Worm (Caenorhabditis elegans): ENCODE results near the gene eif-2Bgamma.
"Not testable (repeated sequence)": the region's sequence is repeated elsewhere in the genome, so short reads cannot be mapped to it uniquely, and the experiment has no call there.

The eif-2Bgamma gene

ce11 chrII:6989830-6990287, 22.4 kb upstream of the eif-2Bgamma start, which contains the start of gene C15F1.1:
Gene C15F1.1 (plus strand): TSS chrII:6989880.
- TF ChIP-seq grh-1 (GFP tag; IDR thresholded peaks at IDR 0.05) (no peak), efl-1 (optimal IDR thresholded peaks at IDR 0.05) (no peak), efl-1 (GFP tag; optimal IDR thresholded peaks at IDR 0.05 in 1 of 2) (peak in 1 of 2 experiments; percentile 77)

- no peak for TF ChIP-seq tbx-2 (tag; optimal IDR thresholded peaks at IDR 0.05)
- TF ChIP-seq nhr-90 (tag; optimal IDR thresholded peaks at IDR 0.05; ENCODE audit: poor library complexity), result no peak
- no peak for TF ChIP-seq ceh-90 (tag; optimal IDR thresholded peaks at IDR 0.05)
- TF ChIP-seq blmp-1 (tag; optimal IDR thresholded peaks at IDR 0.05), result peak; percentile 94
- TF ChIP-seq egl-13 (tag; optimal IDR thresholded peaks at IDR 0.05), result no peak
- no peak for TF ChIP-seq dpl-1 (GFP tag; optimal IDR thresholded peaks at IDR 0.05)
- no peak for TF ChIP-seq vab-15 (tag; optimal IDR thresholded peaks at IDR 0.05)
Measured at ce11 chrII:6979646-6980045, 12.2 kb upstream of the eif-2Bgamma start, which contains the start of gene C15F1.2. Gene C15F1.2 (plus strand): TSS chrII:6979953.

ce11 chrII:6978908-6979307, 11.5 kb upstream of the eif-2Bgamma start:
- TF ChIP-seq pag-3 (tag; optimal IDR thresholded peaks at IDR 0.05; ENCODE audit: borderline replicate concordance, insufficient read depth) (no peak), vab-15 (tag; optimal IDR thresholded peaks at IDR 0.05) (no peak), lir-3 (tag; optimal IDR thresholded peaks at IDR 0.05; ENCODE audit: poor library complexity) (no peak), ceh-88 (GFP tag; IDR thresholded peaks at IDR 0.05) (no peak), blmp-1 (tag; optimal IDR thresholded peaks at IDR 0.05) (peak; percentile 84), nhr-47 (tag; optimal IDR thresholded peaks at IDR 0.05) (no peak), nhr-71 (tag; optimal IDR thresholded peaks at IDR 0.05) (no peak), nhr-12 (tag; optimal IDR thresholded peaks at IDR 0.05) (no peak)

- TF ChIP-seq zip-4 (GFP tag; optimal IDR thresholded peaks at IDR 0.05); ama-1 (optimal IDR thresholded peaks at IDR 0.05); C16A3.4 (tag; optimal IDR thresholded peaks at IDR 0.05): not testable (repeated sequence)
Measured at ce11 chrII:6977732-6978131, 10.3 kb upstream of the eif-2Bgamma start, which contains the start of gene C15F1.8. Gene C15F1.8 (minus strand): TSS chrII:6977832.

ce11 chrII:6975725-6976124, 8.3 kb upstream of the eif-2Bgamma start:
- TF ChIP-seq mdl-1 (tag; optimal IDR thresholded peaks at IDR 0.05), result no peak
- no peak for TF ChIP-seq aly-2 (tag; optimal IDR thresholded peaks at IDR 0.05)
- TF ChIP-seq lin-39 (tag; optimal IDR thresholded peaks at IDR 0.05), result no peak
- no peak for TF ChIP-seq sup-37 (GFP tag; optimal IDR thresholded peaks at IDR 0.05)
- TF ChIP-seq nhr-77 (tag; optimal IDR thresholded peaks at IDR 0.05), result no peak
- peak in 2 of 3 experiments; percentile 18 to 50 for TF ChIP-seq dpl-1 (GFP tag; optimal IDR thresholded peaks at IDR 0.05)
- TF ChIP-seq mep-1 (tag; optimal IDR thresholded peaks at IDR 0.05), result peak; percentile 29
- no peak for TF ChIP-seq elt-2 (tag; optimal IDR thresholded peaks at IDR 0.05)
- TF ChIP-seq nhr-20 (tag; optimal IDR thresholded peaks at IDR 0.05), result no peak
- peak; percentile 17 for TF ChIP-seq rnt-1 (tag; optimal IDR thresholded peaks at IDR 0.05)
- peak in 1 of 2 experiments; percentile 11 for TF ChIP-seq lin-35 (GFP tag; optimal IDR thresholded peaks at IDR 0.05)
- TF ChIP-seq efl-1 (optimal IDR thresholded peaks at IDR 0.05), result peak; percentile 41 to 62
- TF ChIP-seq efl-1 (GFP tag; optimal IDR thresholded peaks at IDR 0.05 in 1 of 2), result peak in 1 of 2 experiments; percentile 43
- TF ChIP-seq pag-3 (tag; optimal IDR thresholded peaks at IDR 0.05; ENCODE audit: borderline replicate concordance, insufficient read depth), result no peak
- TF ChIP-seq ama-1 (optimal IDR thresholded peaks at IDR 0.05), result no peak
- no peak for TF ChIP-seq snu-23 (GFP tag; optimal IDR thresholded peaks at IDR 0.05)
- no peak for TF ChIP-seq irx-1 (tag; optimal IDR thresholded peaks at IDR 0.05)
- TF ChIP-seq lsy-2 (tag; optimal IDR thresholded peaks at IDR 0.05), result peak; percentile 44 to 66
- no peak for TF ChIP-seq nhr-11 (tag; optimal IDR thresholded peaks at IDR 0.05)
- peak; percentile 68 for TF ChIP-seq F16B12.6 (tag; optimal IDR thresholded peaks at IDR 0.05)
- no peak for TF ChIP-seq ceh-82 (tag; optimal IDR thresholded peaks at IDR 0.05)
- TF ChIP-seq mab-9 (GFP tag; IDR thresholded peaks at IDR 0.05), result no peak
- TF ChIP-seq ces-1 (GFP tag; optimal IDR thresholded peaks at IDR 0.05), result no peak
- no peak for TF ChIP-seq ceh-8 (GFP tag; optimal IDR thresholded peaks at IDR 0.05)
- TF ChIP-seq zag-1 (tag; optimal IDR thresholded peaks at IDR 0.05), result no peak
- no peak for TF ChIP-seq dsc-1 (tag; optimal IDR thresholded peaks at IDR 0.05)
- TF ChIP-seq hpl-2 (GFP tag; optimal IDR thresholded peaks at IDR 0.05), result no peak
- TF ChIP-seq zip-4 (GFP tag; optimal IDR thresholded peaks at IDR 0.05), result no peak
- no peak for TF ChIP-seq hlh-4 (tag; optimal IDR thresholded peaks at IDR 0.05)
- no peak for TF ChIP-seq nhr-90 (tag; optimal IDR thresholded peaks at IDR 0.05; ENCODE audit: poor library complexity)
- peak; percentile 6 for TF ChIP-seq nhr-47 (tag; optimal IDR thresholded peaks at IDR 0.05)
- TF ChIP-seq alr-1 (tag; optimal IDR thresholded peaks at IDR 0.05; ENCODE audit: borderline replicate concordance), result no peak

Data from whole organism, L1 larva.